ENCODE assay signal across 1 worm cellular context in the genomic region with DNA sequence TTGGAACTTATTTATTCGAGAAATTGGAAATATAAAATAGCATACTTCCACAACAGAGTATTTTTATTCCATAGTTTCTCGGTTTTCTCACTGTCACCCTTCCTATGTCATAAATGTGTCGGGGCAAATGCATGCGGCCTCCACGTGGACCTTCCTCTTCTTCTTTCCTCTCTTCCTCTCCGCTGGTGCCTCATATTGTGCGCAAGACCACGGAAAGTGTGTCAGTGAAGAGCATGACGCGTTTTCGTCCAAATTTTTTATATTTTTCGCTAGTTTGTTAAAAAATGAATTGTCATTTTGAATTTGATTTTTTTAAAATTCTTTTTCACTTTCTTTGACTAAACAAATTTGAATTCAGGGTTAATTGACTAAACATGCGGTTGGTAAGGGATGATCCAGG.
A peak's percentile ranks its signal among the peaks of the same experiment; 100 is the strongest.
TF ChIP-seq lines count a peak whose summit lies in the region.

TSS of gene mans-3 (plus strand) at position 359 of the 400 bp plus-strand sequence.

TF ChIP-seq in whole organism, L1 larva, 84 proteins besides CTCF, POLR2A, EP300 and RAD21 (continued from another document):
- TF ChIP-seq skn-1 (tag; optimal IDR thresholded peaks at IDR 0.05; lab: Kevin White, UChicago): peak; percentile 70
- TF ChIP-seq elt-2 (tag; optimal IDR thresholded peaks at IDR 0.05; lab: Kevin White, UChicago): peak; percentile 74
- peak; percentile 90 for TF ChIP-seq nhr-90 (tag; optimal IDR thresholded peaks at IDR 0.05; lab: Kevin White, UChicago; ENCODE audit: poor library complexity)
- TF ChIP-seq lin-35 (GFP tag; optimal IDR thresholded peaks at IDR 0.05; lab: Kevin White, UChicago): peak; percentile 72 to 91
- peak; percentile 80 for TF ChIP-seq nhr-77 (tag; optimal IDR thresholded peaks at IDR 0.05; lab: Kevin White, UChicago)
- peak; percentile 57 for TF ChIP-seq nhr-11 (tag; optimal IDR thresholded peaks at IDR 0.05; lab: Kevin White, UChicago)
- no peak for TF ChIP-seq ets-5 (GFP tag; IDR thresholded peaks at IDR 0.05; lab: Robert Waterston, UW)
- TF ChIP-seq sup-37 (GFP tag; optimal IDR thresholded peaks at IDR 0.05; lab: Kevin White, UChicago): peak; percentile 67
- TF ChIP-seq nhr-20 (tag; optimal IDR thresholded peaks at IDR 0.05; lab: Kevin White, UChicago): peak; percentile 95
- TF ChIP-seq unc-86 (tag; optimal IDR thresholded peaks at IDR 0.05; lab: Kevin White, UChicago): peak; percentile 85
- TF ChIP-seq rnt-1 (tag; optimal IDR thresholded peaks at IDR 0.05; lab: Kevin White, UChicago): peak; percentile 94
- TF ChIP-seq C16A3.4 (tag; optimal IDR thresholded peaks at IDR 0.05; lab: Kevin White, UChicago): peak; percentile 93
- TF ChIP-seq nhr-28 (tag; optimal IDR thresholded peaks at IDR 0.05; lab: Kevin White, UChicago): no peak
- TF ChIP-seq elt-3 (tag; optimal IDR thresholded peaks at IDR 0.05; lab: Kevin White, UChicago): peak in 2 of 6 experiments; percentile 75 to 89
- TF ChIP-seq pax-3 (tag; optimal IDR thresholded peaks at IDR 0.05; lab: Kevin White, UChicago): peak; percentile 76
- TF ChIP-seq fkh-10 (GFP tag; optimal IDR thresholded peaks at IDR 0.05; lab: Kevin White, UChicago): peak; percentile 82
- no peak for TF ChIP-seq ceh-88 (GFP tag; IDR thresholded peaks at IDR 0.05; lab: Robert Waterston, UW)
